Fruit fly (Drosophila melanogaster) whole organism, embryonic: ENCODE measurements around the gene Tasp1.

Experiments
- B-H1 ChIP-seq: fragments of 200-800 bp; sonication (Bioruptor generic); IDR thresholded peaks from 3 replicates; pipeline ENCODE4 v1.3.6; 2022; ENCODE audit warnings: missing biosample characterization, missing genetic modification characterization
- Blimp-1 ChIP-seq: fragments of 200-800 bp; sonication (Bioruptor generic); optimal IDR thresholded peaks from 3 replicates; lab custom pipeline; 2018; ENCODE audit warnings: missing biosample characterization, missing genetic modification characterization, mild to moderate bottlenecking, moderate library complexity, missing genetic modification reagents
- CG10431 ChIP-seq: fragments of 200-800 bp; sonication (Bioruptor generic); optimal IDR thresholded peaks from 3 replicates; lab custom pipeline; 2018; ENCODE audit warnings: missing biosample characterization, mild to moderate bottlenecking, missing genetic modification characterization
- CG10462 ChIP-seq: fragments of 200-800 bp; sonication (Bioruptor generic); optimal IDR thresholded peaks from 2 replicates; lab custom pipeline; 2016; ENCODE audit warnings: missing biosample characterization, missing genetic modification characterization
- CG12236 ChIP-seq: fragments of 200-800 bp; sonication (Bioruptor generic); optimal IDR thresholded peaks from 2 replicates; lab custom pipeline; 2016; ENCODE audit warnings: missing biosample characterization, missing genetic modification characterization
- CG13775 ChIP-seq: fragments of 200-800 bp; sonication (Bioruptor generic); optimal IDR thresholded peaks from 3 replicates; lab custom pipeline; 2017; ENCODE audit warnings: missing biosample characterization, mild to moderate bottlenecking, missing genetic modification characterization
- CG1602 ChIP-seq: fragments of 200-800 bp; sonication (Bioruptor generic); optimal IDR thresholded peaks from 3 replicates; lab custom pipeline; 2016; ENCODE audit warnings: missing biosample characterization, missing genetic modification characterization
- CG1647 ChIP-seq: fragments of 200-800 bp; sonication (Bioruptor generic); optimal IDR thresholded peaks from 3 replicates; lab custom pipeline; 2016; ENCODE audit warnings: missing biosample characterization, missing genetic modification characterization
- CG18262 ChIP-seq: fragments of 200-800 bp; optimal IDR thresholded peaks from 3 replicates; lab custom pipeline; 2019; ENCODE audit warnings: missing biosample characterization, mild to moderate bottlenecking, missing genetic modification characterization, moderate library complexity
- CG18599 ChIP-seq: fragments of 200-800 bp; sonication (Bioruptor generic); optimal IDR thresholded peaks from 3 replicates; lab custom pipeline; 2017; ENCODE audit warnings: missing biosample characterization, missing genetic modification characterization, mild to moderate bottlenecking, moderate library complexity, missing genetic modification reagents
- CG2875 ChIP-seq: fragments of 200-800 bp; sonication (Bioruptor generic); optimal IDR thresholded peaks from 2 replicates; lab custom pipeline; 2017; ENCODE audit warnings: missing biosample characterization, mild to moderate bottlenecking, missing genetic modification characterization, missing genetic modification reagents
- CG32772 ChIP-seq: fragments of 200-800 bp; sonication (Bioruptor generic); IDR thresholded peaks from 2 replicates; pipeline ENCODE4 v1.3.6; 2022; ENCODE audit warnings: missing biosample characterization, missing genetic modification characterization
- CG4282 ChIP-seq: fragments of 200-800 bp; sonication (Bioruptor generic); optimal IDR thresholded peaks from 2 replicates; lab custom pipeline; 2016; ENCODE audit warnings: missing biosample characterization, missing genetic modification characterization
- CG4424 ChIP-seq: fragments of 200-800 bp; sonication (Bioruptor generic); optimal IDR thresholded peaks from 3 replicates; lab custom pipeline; 2016; ENCODE audit warnings: missing biosample characterization, missing genetic modification characterization
- CG6765 ChIP-seq: fragments of 200-800 bp; sonication (Bioruptor generic); optimal IDR thresholded peaks from 3 replicates; lab custom pipeline; 2017; ENCODE audit warnings: missing biosample characterization, mild to moderate bottlenecking, missing genetic modification characterization
- CG9215 ChIP-seq: fragments of 200-800 bp; sonication (Bioruptor generic); IDR thresholded peaks from 2 replicates; pipeline ENCODE4 v1.3.6; 2022; ENCODE audit warnings: missing biosample characterization, missing genetic modification characterization
- CG9797 ChIP-seq: fragments of 200-800 bp; sonication (Bioruptor generic); optimal IDR thresholded peaks from 3 replicates; lab custom pipeline; 2018; ENCODE audit warnings: missing biosample characterization, mild to moderate bottlenecking, missing genetic modification characterization
- Camta ChIP-seq: fragments of 200-800 bp; sonication (Bioruptor generic); optimal IDR thresholded peaks from 2 replicates; lab custom pipeline; 2016; ENCODE audit warnings: missing biosample characterization, missing genetic modification characterization
- Chrac-16 ChIP-seq: fragments of 200-800 bp; sonication (Bioruptor generic); optimal IDR thresholded peaks from 3 replicates; lab custom pipeline; 2016; ENCODE audit warnings: missing biosample characterization, missing genetic modification characterization
- CkIIα-i1 ChIP-seq: fragments of 200-800 bp; sonication (Bioruptor generic); IDR thresholded peaks from 2 replicates; pipeline ENCODE4 v1.3.6; 2022; ENCODE audit warnings: missing biosample characterization, missing genetic modification characterization
- Dip2 ChIP-seq: fragments of 200-800 bp; sonication (Bioruptor generic); IDR thresholded peaks from 2 replicates; pipeline ENCODE4 v1.3.6; 2022; ENCODE audit warnings: missing biosample characterization, missing genetic modification characterization
- Dip3 ChIP-seq: fragments of 200-800 bp; sonication (Bioruptor generic); optimal IDR thresholded peaks from 3 replicates; lab custom pipeline; 2016; ENCODE audit warnings: missing biosample characterization, missing genetic modification characterization
- E2f2 ChIP-seq: fragments of 200-800 bp; sonication (Bioruptor generic); IDR thresholded peaks from 2 replicates; pipeline ENCODE4 v1.3.6; 2022; ENCODE audit warnings: missing biosample characterization, missing genetic modification characterization
- Fer1 ChIP-seq: fragments of 200-800 bp; sonication (Bioruptor generic); optimal IDR thresholded peaks from 2 replicates; lab custom pipeline; 2017; ENCODE audit warnings: missing biosample characterization, mild to moderate bottlenecking, missing genetic modification characterization
- Fer3 ChIP-seq: fragments of 200-800 bp; sonication (Bioruptor generic); optimal IDR thresholded peaks from 2 replicates; lab custom pipeline; 2018; ENCODE audit warnings: missing biosample characterization, mild to moderate bottlenecking, missing genetic modification characterization, moderate library complexity
- Hand ChIP-seq: fragments of 200-800 bp; sonication (Bioruptor generic); optimal IDR thresholded peaks from 2 replicates; lab custom pipeline; 2017; ENCODE audit warnings: mild to moderate bottlenecking, missing biosample characterization, missing genetic modification reagents, missing genetic modification characterization
- Hr51 ChIP-seq, 2 experiments: fragments of 200-800 bp; sonication (Bioruptor generic); optimal IDR thresholded peaks; 2 replicates in 1 of 2; 3 replicates in 1 of 2; lab custom pipeline; 2016 to 2018; ENCODE audit warnings: missing biosample characterization in 2 of 2, missing genetic modification characterization in 2 of 2, mild to moderate bottlenecking in 1 of 2, moderate library complexity in 1 of 2
- Mad ChIP-seq: fragments of 200-800 bp; sonication (Bioruptor generic); optimal IDR thresholded peaks from 2 replicates; lab custom pipeline; 2016; ENCODE audit warnings: missing biosample characterization, missing genetic modification characterization
- Med ChIP-seq: fragments of 200-800 bp; sonication (Bioruptor generic); peaks from one replicate; lab custom pipeline; 2016; ENCODE audit warnings: missing biosample characterization, missing genetic modification characterization, mild to moderate bottlenecking, inconsistent platforms, moderate library complexity
- Nf-YA ChIP-seq: fragments of 200-800 bp; sonication (Bioruptor generic); IDR thresholded peaks from 2 replicates; pipeline ENCODE4 v1.3.6; 2022; ENCODE audit warnings: missing biosample characterization, missing genetic modification characterization
- Nf-YB ChIP-seq: fragments of 200-800 bp; sonication (Bioruptor generic); optimal IDR thresholded peaks from 3 replicates; lab custom pipeline; 2019; ENCODE audit warnings: missing biosample characterization, mild to moderate bottlenecking, missing genetic modification characterization, moderate library complexity
- PHDP ChIP-seq: fragments of 200-800 bp; sonication (Bioruptor generic); optimal IDR thresholded peaks from 3 replicates; lab custom pipeline; 2018; ENCODE audit warnings: missing biosample characterization, mild to moderate bottlenecking, missing genetic modification characterization, moderate library complexity
- Side ChIP-seq: fragments of 200-800 bp; sonication (Bioruptor generic); optimal IDR thresholded peaks from 2 replicates; lab custom pipeline; 2016; ENCODE audit warnings: missing biosample characterization, missing genetic modification characterization
- ab ChIP-seq: fragments of 200-800 bp; sonication (Bioruptor generic); optimal IDR thresholded peaks from 2 replicates; lab custom pipeline; 2016; ENCODE audit warnings: missing biosample characterization, missing genetic modification characterization
- cg ChIP-seq: fragments of 200-800 bp; sonication (Bioruptor generic); optimal IDR thresholded peaks from 3 replicates; lab custom pipeline; 2019; ENCODE audit warnings: missing biosample characterization, mild to moderate bottlenecking, missing genetic modification characterization, moderate library complexity
- chn ChIP-seq: fragments of 200-800 bp; sonication (Bioruptor generic); optimal IDR thresholded peaks from 2 replicates; lab custom pipeline; 2016; ENCODE audit warnings: missing biosample characterization, missing genetic modification characterization
- da ChIP-seq: fragments of 200-800 bp; sonication (Bioruptor generic); optimal IDR thresholded peaks from 2 replicates; lab custom pipeline; 2016; ENCODE audit warnings: missing biosample characterization, missing genetic modification characterization
- dimm ChIP-seq: fragments of 200-800 bp; sonication (Bioruptor generic); IDR thresholded peaks from 2 replicates; pipeline ENCODE4 v1.3.6; 2022; ENCODE audit warnings: missing biosample characterization, missing genetic modification characterization
- disco-r ChIP-seq: fragments of 200-800 bp; sonication (Bioruptor generic); optimal IDR thresholded peaks from 2 replicates; lab custom pipeline; 2016; ENCODE audit warnings: missing biosample characterization, missing genetic modification characterization
- dm ChIP-seq: fragments of 200-800 bp; sonication (Bioruptor generic); optimal IDR thresholded peaks from 3 replicates; lab custom pipeline; 2016; ENCODE audit warnings: missing biosample characterization, missing genetic modification characterization
- ftz-f1 ChIP-seq: fragments of 200-800 bp; sonication (Bioruptor generic); optimal IDR thresholded peaks from 2 replicates; lab custom pipeline; 2016; ENCODE audit warnings: missing biosample characterization, missing genetic modification characterization
- kay ChIP-seq: fragments of 200-800 bp; sonication (Bioruptor generic); optimal IDR thresholded peaks from 2 replicates; lab custom pipeline; 2016; ENCODE audit warnings: missing biosample characterization, missing genetic modification characterization
- ken ChIP-seq: fragments of 200-800 bp; sonication (Bioruptor generic); IDR thresholded peaks from 3 replicates; pipeline ENCODE4 v1.3.6; 2022; ENCODE audit warnings: missing biosample characterization, missing genetic modification characterization
- luna ChIP-seq: fragments of 200-800 bp; sonication (Bioruptor generic); optimal IDR thresholded peaks from 2 replicates; lab custom pipeline; 2016; ENCODE audit warnings: missing biosample characterization, missing genetic modification characterization
- mirr ChIP-seq: fragments of 200-800 bp; sonication (Bioruptor generic); optimal IDR thresholded peaks from 3 replicates; lab custom pipeline; 2018; ENCODE audit warnings: missing biosample characterization, mild to moderate bottlenecking, missing genetic modification characterization
- nerfin-1 ChIP-seq: fragments of 200-800 bp; sonication (Bioruptor generic); optimal IDR thresholded peaks from 3 replicates; lab custom pipeline; 2019; ENCODE audit warnings: missing biosample characterization, mild to moderate bottlenecking, missing genetic modification characterization, moderate library complexity
- row ChIP-seq: fragments of 200-800 bp; sonication (Bioruptor generic); IDR thresholded peaks from 3 replicates; pipeline ENCODE4 v1.3.6; 2022; ENCODE audit warnings: missing biosample characterization, missing genetic modification characterization
- run ChIP-seq: fragments of 200-800 bp; sonication (Bioruptor generic); optimal IDR thresholded peaks from 3 replicates; lab custom pipeline; 2018; ENCODE audit warnings: missing biosample characterization, mild to moderate bottlenecking, missing genetic modification characterization
- sens ChIP-seq: fragments of 200-800 bp; sonication (Bioruptor generic); peaks from one replicate; lab custom pipeline; 2016; ENCODE audit warnings: missing biosample characterization, missing genetic modification characterization
- vnd ChIP-seq: fragments of 200-800 bp; sonication (Bioruptor generic); IDR thresholded peaks from 3 replicates; pipeline ENCODE4 v1.3.6; 2022; ENCODE audit warnings: missing biosample characterization, missing genetic modification characterization; ENCODE audit not compliant: partially characterized antibody
- zfh1 ChIP-seq: fragments of 200-800 bp; sonication (Bioruptor generic); IDR thresholded peaks from 3 replicates; pipeline ENCODE4 v1.3.6; 2022; ENCODE audit warnings: missing biosample characterization, missing genetic modification characterization

The Tasp1 gene

dm6 chr3L:16037048-16037477, 50.3 kb downstream of the Tasp1 start (continued):
- TF ChIP-seq Nf-YA, result 0 out of 2 replicates have a peak, but pooled peaks have one; percentile 15
- no peak for TF ChIP-seq CkIIα-i1
- TF ChIP-seq Camta (GFP tag; lab: Kevin White, UChicago), result peak; percentile 59
- TF ChIP-seq CG1647, result peak; percentile 81
- TF ChIP-seq sens, result peak; percentile 96
- no peak for TF ChIP-seq mirr
- TF ChIP-seq ab, result no peak
- TF ChIP-seq Chrac-16 (GFP tag; lab: Kevin White, UChicago), result peak; percentile 64
- TF ChIP-seq Fer3 (tag; lab: Kevin White, UChicago), result peak; percentile 76
- TF ChIP-seq zfh1 (GFP tag; lab: Robert Waterston, UW), result peak; percentile 90
- TF ChIP-seq Fer1 (GFP tag; lab: Kevin White, UChicago), result peak; percentile 85
- peak; percentile 52 for TF ChIP-seq CG4282 (GFP tag; lab: Kevin White, UChicago)
- TF ChIP-seq CG32772 (GFP tag; lab: Robert Waterston, UW), result peak; percentile 96
- peak; percentile 39 for TF ChIP-seq ftz-f1
- TF ChIP-seq CG9215, result peak; percentile 60
- peak; percentile 70 for TF ChIP-seq Blimp-1
- TF ChIP-seq cg, result no peak
- peak; percentile 69 for TF ChIP-seq Mad (GFP tag; lab: Kevin White, UChicago)
- TF ChIP-seq CG10431, result no peak
- TF ChIP-seq CG4424, result peak; percentile 74
- TF ChIP-seq PHDP (tag; lab: Kevin White, UChicago), result peak; percentile 80
- peak; percentile 43 for TF ChIP-seq CG1602 (GFP tag; lab: Kevin White, UChicago)
- peak; percentile 70 for TF ChIP-seq E2f2 (GFP tag; lab: Robert Waterston, UW)
- peak; percentile 93 for TF ChIP-seq kay (GFP tag; lab: Kevin White, UChicago)
- TF ChIP-seq Med (GFP tag; lab: Kevin White, UChicago), result peak; percentile 97
- peak; percentile 59 for TF ChIP-seq Dip3 (GFP tag; lab: Kevin White, UChicago)
- peak; percentile 42; the same call in 1 of the 3 replicates for TF ChIP-seq vnd (GFP tag; lab: Robert Waterston, UW)
- no peak for TF ChIP-seq Dip2
- peak; percentile 62 for TF ChIP-seq CG13775 (GFP tag; lab: Kevin White, UChicago)
- TF ChIP-seq nerfin-1, result peak; percentile 65
- TF ChIP-seq run, result peak; percentile 67
- peak; percentile 36 for TF ChIP-seq dm (GFP tag; lab: Kevin White, UChicago)
- TF ChIP-seq CG12236 (GFP tag; lab: Kevin White, UChicago), result peak; percentile 32
- peak; percentile 86 for TF ChIP-seq CG18599
- peak; percentile 48 for TF ChIP-seq Nf-YB (GFP tag; lab: Kevin White, UChicago)
- TF ChIP-seq ken (GFP tag; lab: Robert Waterston, UW), result no peak
- TF ChIP-seq CG2875 (GFP tag; lab: Kevin White, UChicago), result peak; percentile 32
- peak; percentile 71 for TF ChIP-seq Side (GFP tag; lab: Kevin White, UChicago)
- peak; percentile 66 for TF ChIP-seq chn (GFP tag; lab: Kevin White, UChicago)
- TF ChIP-seq CG18262 (tag; lab: Kevin White, UChicago), result peak; percentile 72
- TF ChIP-seq disco-r (GFP tag; lab: Kevin White, UChicago), result no peak
- peak; percentile 77 for TF ChIP-seq Hand
- TF ChIP-seq CG10462, result peak; percentile 44
- peak; percentile 79 for TF ChIP-seq luna (GFP tag; lab: Kevin White, UChicago)
- TF ChIP-seq B-H1, result peak; percentile 76; the same call in 2 of the 3 replicates
- peak; percentile 59 for TF ChIP-seq da (GFP tag; lab: Kevin White, UChicago)
- TF ChIP-seq dimm (GFP tag; lab: Robert Waterston, UW), result 0 out of 2 replicates have a peak, but pooled peaks have one; percentile 6
- peak; percentile 74 for TF ChIP-seq CG6765 (GFP tag; lab: Kevin White, UChicago)
- TF ChIP-seq CG9797 (GFP tag; lab: Kevin White, UChicago), result peak; percentile 47
- TF ChIP-seq row (GFP tag; lab: Robert Waterston, UW), result peak; percentile 80
- peak; percentile 71 to 81 for TF ChIP-seq Hr51 (GFP tag; optimal IDR thresholded peaks at IDR 0.05; lab: Kevin White, UChicago)
